Fruit fly (Drosophila melanogaster) S2 (cell line): ENCODE measurements around the gene CG15554.

Experiments
- CG8478 ChIP-seq: fragments of >200 bp; optimal IDR thresholded peaks from 2 replicates; lab custom pipeline; 2018
- CTCF ChIP-seq, 2 experiments: fragments of >200 bp; optimal IDR thresholded peaks; 2 replicates each; lab custom pipeline; 2018

dm6 chr3R:31109126-31109525 is 16.8 kb upstream of the CG15554 start, which contains the start of gene Mayo:
- TF ChIP-seq CG8478 (lab: Kevin White, UChicago) (no peak), CTCF (optimal IDR thresholded peaks at IDR 0.05; lab: Kevin White, UChicago) (no peak)
